Worm (Caenorhabditis elegans): ENCODE data around the gene com-1.

- TF ChIP-seq him-1 (tag; optimal IDR thresholded peaks at IDR 0.05) (no peak), W03F9.2 (tag; optimal IDR thresholded peaks at IDR 0.05) (no peak), dao-5 (tag; optimal IDR thresholded peaks at IDR 0.05) (no peak)
These were observed 43.0 kb downstream of the com-1 start for ce11 chrIII:10939184-10939583.
